Worm (Caenorhabditis elegans) whole organism, L1 larva: ENCODE results near the gene R05D3.3.

Experiments used
- ama-1 ChIP-seq: fragments of 150-350 bp; optimal IDR thresholded peaks from 2 replicates; lab custom pipeline; 2014
- egl-13 ChIP-seq: sonication (generic microtip); optimal IDR thresholded peaks from 2 replicates; lab custom pipeline; 2016; ENCODE audit warnings: missing genotype, missing genetic modification reagents, missing genetic modification characterization, missing compliant biosample characterization
- ets-5 ChIP-seq: fragments of 200-800 bp; sonication (Bioruptor generic); IDR thresholded peaks from 2 replicates; pipeline ENCODE4 v1.3.6; 2022; ENCODE audit warnings: missing genetic modification characterization, missing compliant biosample characterization
- skn-1 ChIP-seq: fragments of 150-350 bp; optimal IDR thresholded peaks from 2 replicates; lab custom pipeline; 2014; ENCODE audit warnings: missing biosample characterization, missing genetic modification characterization

- TF ChIP-seq ets-5 (GFP tag; lab: Robert Waterston, UW) (no peak), ama-1 (no peak), skn-1 (tag; lab: Kevin White, UChicago) (no peak), egl-13 (no peak)
Observed at ce11 chrIII:8334432-8334831, 29.4 kb upstream of the R05D3.3 start, which contains the start of gene ZC262.4.
